Worm (Caenorhabditis elegans) whole organism, early embryonic: ENCODE measurements around the gene egl-8.

Experiments
- B0310.2 ChIP-seq: sonication (generic microtip); optimal IDR thresholded peaks from 2 replicates; lab custom pipeline; 2016; ENCODE audit warnings: mild to moderate bottlenecking, missing genetic modification characterization, missing compliant biosample characterization
- F13C5.2 ChIP-seq: sonication (generic microtip); optimal IDR thresholded peaks from 2 replicates; lab custom pipeline; 2017; ENCODE audit warnings: mild to moderate bottlenecking, missing genetic modification characterization, inconsistent platforms, missing compliant biosample characterization
- aly-1 ChIP-seq: sonication (generic microtip); optimal IDR thresholded peaks from 2 replicates; lab custom pipeline; 2016; ENCODE audit warnings: missing genetic modification characterization, missing compliant biosample characterization
- ama-1 ChIP-seq: fragments of 150-350 bp; optimal IDR thresholded peaks from 2 replicates; lab custom pipeline; 2014
- ceh-13 ChIP-seq: fragments of 200-800 bp; sonication (Bioruptor generic); optimal IDR thresholded peaks from 2 replicates; lab custom pipeline; 2018; ENCODE audit warnings: mild to moderate bottlenecking, missing genetic modification characterization, missing compliant biosample characterization
- ceh-36 ChIP-seq: sonication (generic microtip); optimal IDR thresholded peaks from 2 replicates; lab custom pipeline; 2016; ENCODE audit warnings: missing genetic modification characterization, inconsistent platforms, missing compliant biosample characterization
- ets-7 ChIP-seq: sonication (generic microtip); optimal IDR thresholded peaks from 2 replicates; lab custom pipeline; 2016; ENCODE audit warnings: missing genotype, missing genetic modification characterization, missing compliant biosample characterization
- flt-1 ChIP-seq: fragments of 200-800 bp; sonication (Bioruptor generic); IDR thresholded peaks from 2 replicates; pipeline ENCODE4 v1.3.6; 2022; ENCODE audit warnings: missing genetic modification characterization, missing compliant biosample characterization
- hmbx-1 ChIP-seq: sonication (generic microtip); optimal IDR thresholded peaks from 2 replicates; lab custom pipeline; 2016; ENCODE audit warnings: mild to moderate bottlenecking, missing genetic modification characterization, missing compliant biosample characterization
- hmg-4 ChIP-seq: fragments of 200-800 bp; sonication (Bioruptor generic); optimal IDR thresholded peaks from 2 replicates; lab custom pipeline; 2018; ENCODE audit warnings: mild to moderate bottlenecking, missing genetic modification characterization, missing compliant biosample characterization
- hnd-1 ChIP-seq: sonication (generic microtip); optimal IDR thresholded peaks from 2 replicates; lab custom pipeline; 2016; ENCODE audit warnings: missing genetic modification characterization, missing compliant biosample characterization
- pes-1 ChIP-seq: fragments of 200-800 bp; sonication (Bioruptor generic); IDR thresholded peaks from 2 replicates; pipeline ENCODE4 v1.3.6; 2022; ENCODE audit warnings: missing genetic modification reagents, missing genetic modification characterization, missing compliant biosample characterization
- scrt-1 ChIP-seq: fragments of 200-800 bp; sonication (Bioruptor generic); IDR thresholded peaks from 2 replicates; pipeline ENCODE4 v1.3.6; 2022; ENCODE audit warnings: missing genetic modification characterization, missing compliant biosample characterization
- sea-1 ChIP-seq: fragments of 200-800 bp; sonication (Bioruptor generic); conservative IDR thresholded peaks from 2 replicates; pipeline ENCODE4 v1.3.6; 2022; ENCODE audit warnings: missing genetic modification characterization, missing compliant biosample characterization
- tbx-11 ChIP-seq: fragments of 200-800 bp; sonication (Bioruptor generic); IDR thresholded peaks from 2 replicates; pipeline ENCODE4 v1.3.6; 2022; ENCODE audit warnings: missing genetic modification characterization, missing compliant biosample characterization
- tbx-37 ChIP-seq: fragments of 200-800 bp; sonication (Bioruptor generic); conservative IDR thresholded peaks from 2 replicates; pipeline ENCODE4 v1.3.6; 2022; ENCODE audit warnings: missing genetic modification reagents, missing genetic modification characterization, missing compliant biosample characterization
- tra-4 ChIP-seq: sonication (generic microtip); optimal IDR thresholded peaks from 2 replicates; lab custom pipeline; 2017; ENCODE audit warnings: missing genetic modification characterization, missing compliant biosample characterization

Gene egl-8

DNA sequence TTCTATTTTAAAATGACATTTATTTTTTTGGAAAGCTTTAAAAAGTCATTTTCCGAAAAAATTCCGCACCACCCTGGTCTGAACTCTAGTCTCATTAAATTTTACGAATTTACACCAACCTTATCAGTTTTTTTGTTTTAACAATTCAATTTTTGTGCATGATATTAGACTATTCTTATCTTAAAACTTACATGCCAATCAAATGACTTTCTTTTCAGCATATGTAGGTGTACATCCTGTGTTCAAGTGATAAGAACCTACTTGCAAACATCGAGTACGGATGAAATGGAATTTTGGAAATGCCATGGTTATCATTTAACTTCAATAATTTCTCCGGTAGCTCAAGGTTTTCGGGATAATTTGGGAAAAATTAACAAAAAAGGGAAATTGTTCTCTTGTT is 27.2 kb downstream of the egl-8 start:
- TF ChIP-seq ets-7 (no peak), sea-1 (no peak), ceh-36 (tag; lab: Kevin White, UChicago) (no peak), scrt-1 (GFP tag; lab: Robert Waterston, UW) (no peak), hmbx-1 (tag; lab: Kevin White, UChicago) (no peak), hnd-1 (tag; lab: Kevin White, UChicago) (no peak), hmg-4 (GFP tag; lab: Kevin White, UChicago) (no peak), tbx-37 (GFP tag; lab: Robert Waterston, UW) (no peak), tbx-11 (GFP tag; lab: Robert Waterston, UW) (no peak), aly-1 (tag; lab: Kevin White, UChicago) (no peak), B0310.2 (tag; lab: Kevin White, UChicago) (no peak), F13C5.2 (tag; lab: Kevin White, UChicago) (no peak), tra-4 (no peak), ceh-13 (GFP tag; lab: Kevin White, UChicago) (no peak)

ce11 chrV:48622-49021 is 28.0 kb downstream of the egl-8 start, which contains the start of gene B0348.1:
TSS of gene B0348.1 (plus strand) at chrV:48922.
- no peak for TF ChIP-seq tra-4
- no peak for TF ChIP-seq pes-1 (GFP tag; lab: Robert Waterston, UW)
- TF ChIP-seq tbx-37 (GFP tag; lab: Robert Waterston, UW) = no peak
- no peak for TF ChIP-seq B0310.2 (tag; lab: Kevin White, UChicago)
- TF ChIP-seq ama-1 (lab: Kevin White, UChicago) = no peak
- TF ChIP-seq ceh-13 (GFP tag; lab: Kevin White, UChicago) = no peak
- no peak for TF ChIP-seq hmbx-1 (tag; lab: Kevin White, UChicago)
- no peak for TF ChIP-seq ceh-36 (tag; lab: Kevin White, UChicago)
- no peak for TF ChIP-seq flt-1 (GFP tag; lab: Robert Waterston, UW)
- no peak for TF ChIP-seq hmg-4 (GFP tag; lab: Kevin White, UChicago)
- no peak for TF ChIP-seq ets-7
- no peak for TF ChIP-seq aly-1 (tag; lab: Kevin White, UChicago)
- no peak for TF ChIP-seq tbx-11 (GFP tag; lab: Robert Waterston, UW)
- TF ChIP-seq hnd-1 (tag; lab: Kevin White, UChicago) = no peak
- no peak for TF ChIP-seq scrt-1 (GFP tag; lab: Robert Waterston, UW)
- no peak for TF ChIP-seq F13C5.2 (tag; lab: Kevin White, UChicago)

- TF ChIP-seq tra-4 = no peak
- no peak for TF ChIP-seq hmbx-1 (tag; lab: Kevin White, UChicago)
- TF ChIP-seq hnd-1 (tag; lab: Kevin White, UChicago) = peak; percentile 52
- peak; percentile 51 for TF ChIP-seq B0310.2 (tag; lab: Kevin White, UChicago)
- peak; percentile 75 for TF ChIP-seq hmg-4 (GFP tag; lab: Kevin White, UChicago)
- TF ChIP-seq ceh-13 (GFP tag; lab: Kevin White, UChicago) = peak; percentile 60
- TF ChIP-seq tbx-37 (GFP tag; lab: Robert Waterston, UW) = peak; percentile 73
- peak; percentile 77 for TF ChIP-seq tbx-11 (GFP tag; lab: Robert Waterston, UW)
- peak; percentile 65 for TF ChIP-seq F13C5.2 (tag; lab: Kevin White, UChicago)
- peak; percentile 73; the same call in 1 of the 2 replicates for TF ChIP-seq sea-1
- TF ChIP-seq ceh-36 (tag; lab: Kevin White, UChicago) = peak; percentile 71
- peak; percentile 75 for TF ChIP-seq pes-1 (GFP tag; lab: Robert Waterston, UW)
- TF ChIP-seq ets-7 = peak; percentile 72
- TF ChIP-seq aly-1 (tag; lab: Kevin White, UChicago) = peak; percentile 70
- TF ChIP-seq ama-1 (lab: Kevin White, UChicago) = no peak
- peak; percentile 82 for TF ChIP-seq scrt-1 (GFP tag; lab: Robert Waterston, UW)
- peak; percentile 75; the same call in 1 of the 2 replicates for TF ChIP-seq flt-1 (GFP tag; lab: Robert Waterston, UW)
Observed at ce11 chrV:53286-53685, 32.7 kb downstream of the egl-8 start.

DNA sequence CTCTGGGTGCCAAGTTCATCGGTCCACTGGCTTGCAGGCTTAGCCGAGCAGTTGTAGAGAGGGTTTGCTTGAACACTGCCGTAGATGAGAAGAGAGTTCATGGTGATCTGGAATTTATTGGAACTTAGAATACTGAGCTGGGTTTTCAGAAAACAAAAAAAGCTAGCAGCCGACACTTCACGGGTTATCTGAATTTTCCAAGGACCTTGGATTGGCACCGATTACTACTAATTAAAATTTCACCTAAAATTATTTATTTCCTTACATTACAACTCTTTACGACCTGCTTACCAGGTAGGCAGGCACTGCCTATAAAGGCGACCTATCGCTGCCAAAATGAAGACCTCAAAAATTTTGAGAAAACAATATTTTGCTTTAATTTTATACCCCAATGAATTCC is 35.3 kb downstream of the egl-8 start, which contains the start of gene srt-52:
TSS of gene srt-52 (minus strand) at position 101 of the 400 bp plus-strand sequence.
- no peak for TF ChIP-seq hmbx-1 (tag; lab: Kevin White, UChicago)
- TF ChIP-seq ets-7 = no peak
- no peak for TF ChIP-seq aly-1 (tag; lab: Kevin White, UChicago)
- TF ChIP-seq pes-1 (GFP tag; lab: Robert Waterston, UW) = no peak
- no peak for TF ChIP-seq F13C5.2 (tag; lab: Kevin White, UChicago)
- TF ChIP-seq ama-1 (lab: Kevin White, UChicago) = no peak
- no peak for TF ChIP-seq ceh-36 (tag; lab: Kevin White, UChicago)

ce11 chrV:58971-59370 is 38.4 kb downstream of the egl-8 start, which contains the start of gene cyp-29A3:
TSS of gene cyp-29A3 (plus strand) at chrV:59239.
- no peak for TF ChIP-seq ceh-36 (tag; lab: Kevin White, UChicago)
- no peak for TF ChIP-seq scrt-1 (GFP tag; lab: Robert Waterston, UW)
- TF ChIP-seq ceh-13 (GFP tag; lab: Kevin White, UChicago) = no peak
- no peak for TF ChIP-seq tbx-11 (GFP tag; lab: Robert Waterston, UW)
- no peak for TF ChIP-seq hmbx-1 (tag; lab: Kevin White, UChicago)
- TF ChIP-seq tbx-37 (GFP tag; lab: Robert Waterston, UW) = no peak
- no peak for TF ChIP-seq ama-1 (lab: Kevin White, UChicago)
- no peak for TF ChIP-seq hnd-1 (tag; lab: Kevin White, UChicago)
- TF ChIP-seq pes-1 (GFP tag; lab: Robert Waterston, UW) = no peak
- TF ChIP-seq flt-1 (GFP tag; lab: Robert Waterston, UW) = no peak
- TF ChIP-seq ets-7 = no peak
- no peak for TF ChIP-seq aly-1 (tag; lab: Kevin White, UChicago)

ce11 chrV:63887-64286 is 43.3 kb downstream of the egl-8 start:
- TF ChIP-seq F13C5.2 (tag; lab: Kevin White, UChicago) = no peak
- no peak for TF ChIP-seq hnd-1 (tag; lab: Kevin White, UChicago)
- no peak for TF ChIP-seq hmbx-1 (tag; lab: Kevin White, UChicago)
- TF ChIP-seq tbx-11 (GFP tag; lab: Robert Waterston, UW) = no peak
- no peak for TF ChIP-seq ceh-13 (GFP tag; lab: Kevin White, UChicago)

- TF ChIP-seq tra-4 (no peak), hmg-4 (GFP tag; lab: Kevin White, UChicago) (no peak), flt-1 (GFP tag; lab: Robert Waterston, UW) (no peak), aly-1 (tag; lab: Kevin White, UChicago) (no peak), ceh-13 (GFP tag; lab: Kevin White, UChicago) (no peak), B0310.2 (tag; lab: Kevin White, UChicago) (no peak)
Observed at ce11 chrV:66506-66905, 45.9 kb downstream of the egl-8 start.
